Worm (Caenorhabditis elegans) whole organism, L1 larva: Measurements from ENCODE around the gene pid-5.

Experiments
- C04F5.9 ChIP-seq: sonication (generic microtip); optimal IDR thresholded peaks from 2 replicates; lab custom pipeline; 2016; ENCODE audit warnings: missing genetic modification characterization, missing compliant biosample characterization
- C16A3.4 ChIP-seq: fragments of 150-350 bp; optimal IDR thresholded peaks from 2 replicates; lab custom pipeline; 2014; ENCODE audit warnings: missing biosample characterization, missing genetic modification characterization
- C34B4.2 ChIP-seq: sonication (generic microtip); optimal IDR thresholded peaks from 2 replicates; lab custom pipeline; 2017; ENCODE audit warnings: mild to moderate bottlenecking, missing genetic modification characterization, missing compliant biosample characterization
- Y116A8C.19 ChIP-seq: sonication (generic microtip); optimal IDR thresholded peaks from 2 replicates; lab custom pipeline; 2016; ENCODE audit warnings: missing compliant biosample characterization, missing genetic modification characterization, borderline replicate concordance
- aha-1 ChIP-seq: fragments of 150-350 bp; optimal IDR thresholded peaks from 2 replicates; lab custom pipeline; 2014; ENCODE audit warnings: missing biosample characterization, missing genetic modification characterization
- alr-1 ChIP-seq: fragments of 200-800 bp; sonication (Bioruptor generic); optimal IDR thresholded peaks from 2 replicates; lab custom pipeline; 2018; ENCODE audit warnings: borderline replicate concordance, mild to moderate bottlenecking, missing genetic modification characterization, missing compliant biosample characterization
- ama-1 ChIP-seq: fragments of 150-350 bp; optimal IDR thresholded peaks from 2 replicates; lab custom pipeline; 2014
- blmp-1 ChIP-seq: fragments of 150-350 bp; optimal IDR thresholded peaks from 2 replicates; lab custom pipeline; 2014; ENCODE audit warnings: missing biosample characterization, missing genetic modification characterization
- ceh-88 ChIP-seq: fragments of 200-800 bp; sonication (Bioruptor generic); IDR thresholded peaks from 2 replicates; pipeline ENCODE4 v1.3.6; 2022; ENCODE audit warnings: missing genetic modification characterization, missing compliant biosample characterization
- ceh-90 ChIP-seq: sonication (generic microtip); optimal IDR thresholded peaks from 2 replicates; lab custom pipeline; 2016; ENCODE audit warnings: missing genetic modification characterization, missing compliant biosample characterization
- dpl-1 ChIP-seq, 3 experiments: fragments of 150-350 bp in 2 of 3; sonication (generic microtip) in 1 of 3; optimal IDR thresholded peaks; 2 replicates each; lab custom pipeline; 2014 to 2017; ENCODE audit warnings: missing biosample characterization in 3 of 3, missing genetic modification characterization in 3 of 3, missing genetic modification reagents in 3 of 3
- efl-1 ChIP-seq, 4 experiments: fragments of 150-350 bp; optimal IDR thresholded peaks in 3 of 4; peaks in 1 of 4; 1 replicate in 1 of 4; 2 replicates in 3 of 4; lab custom pipeline; 2014; ENCODE audit warnings: missing biosample characterization in 2 of 4, missing genetic modification characterization in 2 of 4, missing genetic modification reagents in 2 of 4
- egl-13 ChIP-seq: sonication (generic microtip); optimal IDR thresholded peaks from 2 replicates; lab custom pipeline; 2016; ENCODE audit warnings: missing genotype, missing genetic modification reagents, missing genetic modification characterization, missing compliant biosample characterization
- elt-2 ChIP-seq: sonication (generic microtip); optimal IDR thresholded peaks from 2 replicates; lab custom pipeline; 2016; ENCODE audit warnings: missing genetic modification characterization, mild to moderate bottlenecking, inconsistent platforms, missing compliant biosample characterization, missing genetic modification reagents
- elt-3 ChIP-seq, 6 experiments: fragments of 150-350 bp in 1 of 6; sonication (generic microtip); optimal IDR thresholded peaks; 2 replicates each; lab custom pipeline; 2017 to 2018; ENCODE audit warnings: missing biosample characterization in 6 of 6, missing genetic modification characterization in 6 of 6, inconsistent platforms in 1 of 6
- fkh-4 ChIP-seq: sonication (generic microtip); optimal IDR thresholded peaks from 2 replicates; lab custom pipeline; 2016; ENCODE audit warnings: missing compliant biosample characterization, missing genetic modification characterization, borderline replicate concordance
- fkh-8 ChIP-seq: sonication (generic microtip); optimal IDR thresholded peaks from 2 replicates; lab custom pipeline; 2016; ENCODE audit warnings: mild to moderate bottlenecking, missing genetic modification characterization, missing compliant biosample characterization
- irx-1 ChIP-seq: sonication (generic microtip); optimal IDR thresholded peaks from 2 replicates; lab custom pipeline; 2016; ENCODE audit warnings: missing genetic modification characterization, missing compliant biosample characterization
- isw-1 ChIP-seq: fragments of 200-800 bp; sonication (Bioruptor generic); IDR thresholded peaks from 2 replicates; pipeline ENCODE4 v1.3.6; 2022; ENCODE audit warnings: missing genetic modification characterization, missing compliant biosample characterization
- jun-1 ChIP-seq: fragments of 150-350 bp; optimal IDR thresholded peaks from 2 replicates; lab custom pipeline; 2014; ENCODE audit warnings: missing biosample characterization, missing genetic modification reagents, missing genetic modification characterization
- lin-14 ChIP-seq: fragments of 200-800 bp; sonication (Bioruptor generic); optimal IDR thresholded peaks from 2 replicates; lab custom pipeline; 2018; ENCODE audit warnings: mild to moderate bottlenecking, missing genetic modification characterization, moderate library complexity, missing compliant biosample characterization
- lin-15B ChIP-seq: fragments of 150-350 bp; sonication (generic microtip); optimal IDR thresholded peaks from 3 replicates; lab custom pipeline; 2014; ENCODE audit warnings: missing biosample characterization, missing genetic modification characterization
- lir-3 ChIP-seq: sonication (generic microtip); optimal IDR thresholded peaks from 2 replicates; lab custom pipeline; 2016; ENCODE audit warnings: mild to moderate bottlenecking, missing genetic modification characterization, moderate library complexity, missing compliant biosample characterization; ENCODE audit not compliant: poor library complexity
- lsy-2 ChIP-seq, 2 experiments: fragments of 150-350 bp; optimal IDR thresholded peaks; 2 replicates each; lab custom pipeline; 2014; ENCODE audit warnings: missing biosample characterization in 2 of 2, missing genetic modification characterization in 2 of 2
- mab-9 ChIP-seq: fragments of 200-800 bp; sonication (Bioruptor generic); IDR thresholded peaks from 2 replicates; pipeline ENCODE4 v1.3.6; 2022; ENCODE audit warnings: missing genetic modification reagents, missing genetic modification characterization, missing compliant biosample characterization
- mep-1 ChIP-seq: fragments of 150-350 bp; optimal IDR thresholded peaks from 2 replicates; lab custom pipeline; 2014; ENCODE audit warnings: missing biosample characterization, missing genetic modification characterization
- nhr-11 ChIP-seq: fragments of 150-350 bp; optimal IDR thresholded peaks from 2 replicates; lab custom pipeline; 2014; ENCODE audit warnings: missing biosample characterization, missing genetic modification characterization
- nhr-19 ChIP-seq: fragments of 200-800 bp; sonication (Bioruptor generic); conservative IDR thresholded peaks from 2 replicates; pipeline ENCODE4 v1.3.6; 2022; ENCODE audit warnings: missing genetic modification characterization, missing compliant biosample characterization
- nhr-28 ChIP-seq: fragments of 150-350 bp; optimal IDR thresholded peaks from 2 replicates; lab custom pipeline; 2014; ENCODE audit warnings: missing biosample characterization, missing genetic modification characterization
- nhr-77 ChIP-seq: fragments of 150-350 bp; optimal IDR thresholded peaks from 2 replicates; lab custom pipeline; 2014; ENCODE audit warnings: missing biosample characterization, missing genetic modification characterization
- nhr-84 ChIP-seq: sonication (generic microtip); optimal IDR thresholded peaks from 2 replicates; lab custom pipeline; 2017; ENCODE audit warnings: missing biosample characterization, missing genetic modification characterization
- nhr-85 ChIP-seq: sonication (generic microtip); peaks from one replicate; lab custom pipeline; 2016; ENCODE audit warnings: missing genetic modification characterization, inconsistent platforms, missing compliant biosample characterization
- pqm-1 ChIP-seq: sonication (generic microtip); optimal IDR thresholded peaks from 3 replicates; lab custom pipeline; 2017; ENCODE audit warnings: missing biosample characterization, missing genetic modification characterization
- skn-1 ChIP-seq: fragments of 150-350 bp; optimal IDR thresholded peaks from 2 replicates; lab custom pipeline; 2014; ENCODE audit warnings: missing biosample characterization, missing genetic modification characterization
- snpc-4 ChIP-seq: fragments of 150-350 bp; optimal IDR thresholded peaks from 2 replicates; lab custom pipeline; 2014; ENCODE audit warnings: missing biosample characterization, missing genetic modification characterization
- snu-23 ChIP-seq: sonication (generic microtip); optimal IDR thresholded peaks from 2 replicates; lab custom pipeline; 2016; ENCODE audit warnings: missing genetic modification characterization, missing compliant biosample characterization
- sox-4 ChIP-seq: sonication (generic microtip); optimal IDR thresholded peaks from 2 replicates; lab custom pipeline; 2016; ENCODE audit warnings: missing genetic modification characterization, missing compliant biosample characterization
- sptf-1 ChIP-seq: fragments of 150-350 bp; optimal IDR thresholded peaks from 2 replicates; lab custom pipeline; 2014; ENCODE audit warnings: missing biosample characterization, missing genetic modification characterization
- sup-37 ChIP-seq: fragments of 200-800 bp; sonication (Bioruptor generic); optimal IDR thresholded peaks from 2 replicates; lab custom pipeline; 2018; ENCODE audit warnings: mild to moderate bottlenecking, missing genetic modification characterization, missing compliant biosample characterization
- swsn-7 ChIP-seq: sonication (generic microtip); optimal IDR thresholded peaks from 2 replicates; lab custom pipeline; 2016; ENCODE audit warnings: missing genetic modification characterization, missing compliant biosample characterization
- tbx-2 ChIP-seq: sonication (generic microtip); optimal IDR thresholded peaks from 2 replicates; lab custom pipeline; 2016; ENCODE audit warnings: missing genetic modification characterization, missing compliant biosample characterization
- tlp-1 ChIP-seq: fragments of 150-350 bp; optimal IDR thresholded peaks from 2 replicates; lab custom pipeline; 2014; ENCODE audit warnings: missing biosample characterization, missing genetic modification characterization
- unc-130 ChIP-seq: fragments of 150-350 bp; optimal IDR thresholded peaks from 2 replicates; lab custom pipeline; 2017; ENCODE audit warnings: missing biosample characterization, missing genetic modification characterization, inconsistent platforms
- xbp-1 ChIP-seq: sonication (generic microtip); optimal IDR thresholded peaks from 2 replicates; lab custom pipeline; 2016; ENCODE audit warnings: missing genetic modification characterization, missing compliant biosample characterization
- zip-4 ChIP-seq: fragments of 200-800 bp; sonication (Bioruptor generic); optimal IDR thresholded peaks from 2 replicates; lab custom pipeline; 2018; ENCODE audit warnings: mild to moderate bottlenecking, missing genetic modification characterization, moderate library complexity, missing compliant biosample characterization

pid-5 gene

DNA sequence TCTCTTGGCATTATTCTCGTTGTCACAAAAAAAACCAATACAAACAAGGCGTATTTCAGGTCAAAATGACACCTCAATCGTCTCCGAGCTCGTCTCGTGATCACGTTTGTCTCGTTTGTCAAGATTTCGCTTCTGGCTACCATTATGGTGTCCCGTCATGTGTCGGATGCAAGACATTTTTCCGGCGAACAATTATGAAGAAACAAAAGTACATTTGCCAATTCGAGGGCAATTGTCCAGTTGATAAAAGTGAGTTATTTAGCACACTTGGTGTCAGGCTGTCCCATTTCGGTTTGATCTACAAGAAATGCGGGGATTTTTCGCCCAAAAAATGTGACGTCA lies 11.4 kb downstream of the pid-5 start, which contains the start of gene nhr-114:
nhr-114 (plus strand) TSS at position 59 of the 342 bp plus-strand sequence.
- peak; percentile 77 for TF ChIP-seq snpc-4 (tag; lab: Kevin White, UChicago)
- TF ChIP-seq elt-3 (tag; optimal IDR thresholded peaks at IDR 0.05; lab: Kevin White, UChicago), result no peak
- peak; percentile 19 for TF ChIP-seq nhr-85
- TF ChIP-seq mep-1, result peak; percentile 27

DNA sequence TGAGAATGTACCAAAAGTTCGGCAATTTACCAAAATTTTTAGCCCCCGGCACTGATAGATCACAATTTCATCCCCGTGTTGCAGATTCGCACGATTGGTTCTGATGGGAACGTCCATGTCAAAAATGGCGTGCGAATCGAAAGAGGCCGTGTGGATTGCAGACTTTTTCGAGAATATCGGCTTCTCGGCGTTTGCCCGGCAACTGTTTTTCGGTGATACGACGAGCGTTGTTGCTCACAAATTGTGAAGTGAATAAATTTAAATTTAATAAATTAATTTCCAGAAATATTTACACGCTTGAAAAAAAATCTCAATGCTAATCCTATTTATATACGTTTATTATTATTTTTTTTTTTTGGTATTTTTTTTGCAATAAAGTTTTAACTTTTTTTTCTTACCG lies 13.9 kb downstream of the pid-5 start:
- no peak for TF ChIP-seq elt-2
- no peak for TF ChIP-seq swsn-7 (tag; lab: Kevin White, UChicago)
- no peak for TF ChIP-seq elt-3 (tag; optimal IDR thresholded peaks at IDR 0.05; lab: Kevin White, UChicago)
- no peak for TF ChIP-seq tbx-2 (tag; lab: Kevin White, UChicago)
- no peak for TF ChIP-seq C34B4.2 (tag; lab: Kevin White, UChicago)
- TF ChIP-seq ama-1 (lab: Kevin White, UChicago), result no peak
- TF ChIP-seq snu-23 (GFP tag; lab: Kevin White, UChicago), result no peak
- no peak for TF ChIP-seq nhr-85
- TF ChIP-seq, all 84 proteins: peak for 0

DNA sequence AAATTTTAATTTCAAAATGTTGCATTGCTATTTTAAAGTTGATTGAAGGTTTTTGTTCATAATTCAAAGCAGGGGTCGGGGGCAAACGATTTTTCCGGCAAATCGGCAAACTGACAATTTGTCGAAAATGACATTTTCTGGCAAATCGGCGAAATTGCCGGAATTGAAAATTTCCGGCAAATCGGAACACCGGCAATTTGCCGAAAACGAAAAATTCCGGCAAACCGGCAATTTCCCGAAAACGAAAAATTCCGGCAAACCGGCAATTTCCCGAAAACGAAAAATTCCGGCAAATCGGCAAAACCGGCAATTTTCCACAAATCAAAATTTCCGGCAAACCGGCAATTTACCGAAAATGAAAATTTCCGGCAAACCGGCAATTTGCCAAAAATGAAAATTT lies 14.6 kb downstream of the pid-5 start:
- TF ChIP-seq efl-1 (optimal IDR thresholded peaks at IDR 0.05; lab: Kevin White, UChicago) (no peak), efl-1 (GFP tag; optimal IDR thresholded peaks at IDR 0.05 in 1 of 2; lab: Kevin White, UChicago) (peak in 1 of 2 experiments; percentile 2), dpl-1 (GFP tag; optimal IDR thresholded peaks at IDR 0.05; lab: Kevin White, UChicago) (no peak), ama-1 (lab: Kevin White, UChicago) (peak; percentile 7)

DNA sequence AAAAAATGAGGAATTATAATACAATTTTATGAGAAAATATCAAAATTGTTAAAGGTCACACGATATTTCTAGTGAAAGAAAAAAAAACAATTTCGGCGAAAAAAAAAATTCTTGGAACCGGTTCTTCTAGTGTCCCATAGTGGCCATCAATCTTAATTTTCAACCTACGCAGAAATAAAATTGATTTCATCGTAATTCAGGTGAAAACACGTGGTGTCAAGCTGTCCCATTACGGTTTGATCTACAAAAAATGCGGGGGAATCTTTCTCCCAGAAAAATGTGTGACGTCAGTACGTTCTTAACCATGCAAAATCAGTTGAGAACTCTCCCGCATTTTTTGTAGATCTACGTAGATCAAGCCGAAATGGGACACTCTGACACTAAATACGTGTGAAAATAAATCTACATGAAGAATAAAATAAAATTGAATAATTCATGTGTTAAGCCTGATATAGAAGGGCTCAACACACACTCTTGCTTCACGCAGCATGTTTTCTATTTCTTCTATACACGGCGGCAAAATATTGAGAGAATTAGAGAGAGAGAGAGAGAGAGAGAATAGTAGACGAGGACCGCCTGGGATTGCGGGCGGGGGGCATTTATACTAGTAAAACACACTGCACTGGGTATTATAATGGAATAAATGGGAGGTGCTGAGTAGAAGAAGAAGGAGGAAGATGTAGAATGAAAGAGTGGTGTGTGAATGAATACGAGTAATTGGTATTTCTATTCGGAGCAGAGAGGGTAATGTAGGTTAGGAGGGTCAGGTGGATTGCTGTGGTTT lies 17.2 kb downstream of the pid-5 start:
- TF ChIP-seq sup-37 (GFP tag; lab: Kevin White, UChicago) (no peak), blmp-1 (tag; lab: Kevin White, UChicago) (peak; percentile 11), nhr-77 (tag; lab: Kevin White, UChicago) (no peak), unc-130 (tag; lab: Kevin White, UChicago) (no peak), fkh-8 (peak; percentile 63), ceh-90 (tag; lab: Kevin White, UChicago) (no peak), tlp-1 (no peak), sox-4 (no peak), elt-3 (tag; optimal IDR thresholded peaks at IDR 0.05; lab: Kevin White, UChicago) (peak in 1 of 6 experiments; percentile 44), nhr-28 (no peak), ceh-88 (no peak), alr-1 (tag; lab: Kevin White, UChicago) (no peak), nhr-84 (tag; lab: Kevin White, UChicago) (no peak), isw-1 (GFP tag; lab: Robert Waterston, UW) (no peak), C16A3.4 (tag; lab: Kevin White, UChicago) (no peak), dpl-1 (GFP tag; optimal IDR thresholded peaks at IDR 0.05; lab: Kevin White, UChicago) (peak in 2 of 3 experiments; percentile 14 to 41), irx-1 (tag; lab: Kevin White, UChicago) (peak; percentile 4), Y116A8C.19 (no peak), nhr-19 (GFP tag; lab: Robert Waterston, UW) (no peak), lin-14 (GFP tag; lab: Kevin White, UChicago) (peak; percentile 59), mep-1 (no peak), elt-2 (no peak), jun-1 (no peak), sptf-1 (tag; lab: Kevin White, UChicago) (no peak), pqm-1 (no peak), swsn-7 (tag; lab: Kevin White, UChicago) (no peak), C04F5.9 (tag; lab: Kevin White, UChicago) (no peak), aha-1 (tag; lab: Kevin White, UChicago) (no peak), mab-9 (GFP tag; lab: Robert Waterston, UW) (no peak), fkh-4 (tag; lab: Kevin White, UChicago) (no peak), lin-15B (tag; lab: Kevin White, UChicago) (no peak), egl-13 (no peak), lsy-2 (tag; optimal IDR thresholded peaks at IDR 0.05; lab: Kevin White, UChicago) (no peak), nhr-11 (no peak), xbp-1 (no peak), lir-3 (tag; lab: Kevin White, UChicago) (no peak), skn-1 (no peak), zip-4 (GFP tag; lab: Kevin White, UChicago) (no peak)
